Fruit fly (Drosophila melanogaster) ovary, adult (tissue): ENCODE measurements around the gene CG5292.

Experiments
- CG17801 ChIP-seq: fragments of 200-800 bp; optimal IDR thresholded peaks from 2 replicates; lab custom pipeline; 2019; ENCODE audit warnings: missing biosample characterization, mild to moderate bottlenecking, missing genetic modification characterization, moderate library complexity; ENCODE audit not compliant: partially characterized antibody

Gene CG5292

dm6 chr3R:17132098-17132712, 19.5 kb upstream of the CG5292 start, which contains the start of the genes CG4053 and CG31266:
Gene CG4053 (minus strand): TSS chr3R:17132198.
Gene CG31266 (plus strand): TSS chr3R:17132662.
- TF ChIP-seq CG17801 (GFP tag; lab: Kevin White, UChicago), result no peak

- no peak for TF ChIP-seq CG17801 (GFP tag; lab: Kevin White, UChicago)
Observed at dm6 chr3R:17133897-17134296, 17.8 kb upstream of the CG5292 start, which contains the start of gene CG31267. Gene CG31267 (plus strand): TSS chr3R:17134197.

- no peak for TF ChIP-seq CG17801 (GFP tag; lab: Kevin White, UChicago)
Observed at dm6 chr3R:17135747-17136146, 15.9 kb upstream of the CG5292 start, which contains the start of gene CG5246. Gene CG5246 (plus strand): TSS chr3R:17136111.

dm6 chr3R:17137593-17137992, 14.1 kb upstream of the CG5292 start, which contains the start of gene CG5255:
Gene CG5255 (plus strand): TSS chr3R:17137893.
- TF ChIP-seq CG17801 (GFP tag; lab: Kevin White, UChicago), result no peak

dm6 chr3R:17138699-17139098, 13.0 kb upstream of the CG5292 start, which contains the start of gene CG5265:
Gene CG5265 (plus strand): TSS chr3R:17138999.
- no peak for TF ChIP-seq CG17801 (GFP tag; lab: Kevin White, UChicago)

dm6 chr3R:17142304-17142703, 9.4 kb upstream of the CG5292 start, which contains the start of gene TwdlW:
Gene TwdlW (minus strand): TSS chr3R:17142404.
- TF ChIP-seq CG17801 (GFP tag; lab: Kevin White, UChicago), result no peak

dm6 chr3R:17147647-17148244, 3.9 kb upstream of the CG5292 start:
- no peak for TF ChIP-seq CG17801 (GFP tag; lab: Kevin White, UChicago)

- peak; percentile 44 for TF ChIP-seq CG17801 (GFP tag; lab: Kevin White, UChicago)
Observed at dm6 chr3R:17149080-17149746, 2.4 kb upstream of the CG5292 start, which contains the start of the genes m-cup and Det. Gene m-cup (minus strand): TSS chr3R:17149412. Gene Det (plus strand): TSS chr3R:17149667.

- TF ChIP-seq CG17801 (GFP tag; lab: Kevin White, UChicago), result no peak
Observed at dm6 chr3R:17150287-17150686, 1.4 kb upstream of the CG5292 start, which contains the start of gene Smug. Gene Smug (plus strand): TSS chr3R:17150587.

dm6 chr3R:17178140-17178539, 26.5 kb downstream of the CG5292 start:
- no peak for TF ChIP-seq CG17801 (GFP tag; lab: Kevin White, UChicago)

- TF ChIP-seq CG17801 (GFP tag; lab: Kevin White, UChicago), result no peak
Observed at dm6 chr3R:17192009-17192408, 40.3 kb downstream of the CG5292 start.

- no peak for TF ChIP-seq CG17801 (GFP tag; lab: Kevin White, UChicago)
Observed at dm6 chr3R:17193657-17194056, 42.0 kb downstream of the CG5292 start.

dm6 chr3R:17197599-17197998, 45.9 kb downstream of the CG5292 start:
- TF ChIP-seq CG17801 (GFP tag; lab: Kevin White, UChicago), result no peak

- no peak for TF ChIP-seq CG17801 (GFP tag; lab: Kevin White, UChicago)
Observed at dm6 chr3R:17202080-17202785, 50.6 kb downstream of the CG5292 start, which contains the start of gene Mur89F. Gene Mur89F (minus strand): TSS chr3R:17202130.
